Fruit fly (Drosophila melanogaster): ENCODE results near the gene CG13081.

CG13081 gene

DNA sequence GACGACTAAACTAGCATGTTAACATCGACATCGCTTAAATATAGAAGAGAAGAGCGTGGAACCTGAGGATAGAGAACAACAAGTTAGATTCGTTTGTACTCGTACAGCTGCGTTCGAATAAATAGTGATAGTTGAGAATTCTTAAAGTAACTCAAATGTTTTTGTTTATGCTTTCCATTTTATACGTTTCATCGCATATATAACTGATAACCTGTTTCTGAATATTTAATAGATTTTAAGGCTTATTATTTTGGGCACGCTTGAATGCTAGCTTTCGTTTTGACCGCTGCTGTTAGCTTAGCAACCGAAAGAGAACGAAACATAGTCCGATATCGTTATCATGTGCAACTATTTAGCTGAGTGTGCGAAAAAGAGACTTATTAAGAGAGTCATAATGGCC, 12.1 kb upstream of the CG13081 start (continued):
- TF ChIP-seq Met (GFP tag; optimal IDR thresholded peaks at IDR 0.05) (peak; percentile 66), fd59A (GFP tag; optimal IDR thresholded peaks at IDR 0.05) (peak; percentile 96), esn (GFP tag; optimal IDR thresholded peaks at IDR 0.05) (peak; percentile 74), Lpt (GFP tag; optimal IDR thresholded peaks at IDR 0.05) (peak; percentile 96), CG34406 (GFP tag; optimal IDR thresholded peaks at IDR 0.05) (peak; percentile 86), CG6808 (GFP tag; optimal IDR thresholded peaks at IDR 0.05) (peak; percentile 92), CG11294 (GFP tag; IDR thresholded peaks at IDR 0.05) (peak; percentile 99), CG3032 (tag; optimal IDR thresholded peaks at IDR 0.05) (peak; percentile 93), CG8119 (GFP tag; IDR thresholded peaks at IDR 0.05) (peak; percentile 99), CG7368 (GFP tag; optimal IDR thresholded peaks at IDR 0.05) (peak; percentile 90), achi (GFP tag; optimal IDR thresholded peaks at IDR 0.05) (peak; percentile 97)

DNA sequence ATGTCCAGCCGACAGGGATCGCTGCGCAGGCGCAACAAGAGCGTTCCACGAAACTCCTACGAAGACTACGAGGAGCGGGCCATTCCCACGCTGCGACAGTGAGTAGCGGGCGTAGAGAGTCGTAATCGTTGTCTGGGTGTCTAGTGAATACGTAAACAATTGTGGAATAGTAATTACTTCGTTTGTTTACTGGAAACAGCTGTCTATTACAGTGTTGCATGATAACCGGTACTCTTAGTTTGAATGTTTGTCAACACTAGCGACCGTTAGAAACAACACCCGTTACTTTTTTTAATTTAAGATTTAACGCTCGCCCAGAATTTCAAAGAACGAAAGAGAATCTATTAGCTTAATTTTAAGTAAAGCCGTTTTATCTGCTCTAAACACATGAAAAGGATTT, 10.3 kb upstream of the CG13081 start, which contains the start of gene CG10165:
Gene CG10165 (minus strand): TSS at position 214 of the 400 bp plus-strand sequence.
- TF ChIP-seq CG6792 (GFP tag; optimal IDR thresholded peaks at IDR 0.05) (no peak), Smox (GFP tag; optimal IDR thresholded peaks at IDR 0.05) (no peak), dsx (GFP tag; optimal IDR thresholded peaks at IDR 0.05; ENCODE audit: poor library complexity, severe bottlenecking) (peak; percentile 61), fkh (GFP tag; optimal IDR thresholded peaks at IDR 0.05) (peak; percentile 81)

DNA sequence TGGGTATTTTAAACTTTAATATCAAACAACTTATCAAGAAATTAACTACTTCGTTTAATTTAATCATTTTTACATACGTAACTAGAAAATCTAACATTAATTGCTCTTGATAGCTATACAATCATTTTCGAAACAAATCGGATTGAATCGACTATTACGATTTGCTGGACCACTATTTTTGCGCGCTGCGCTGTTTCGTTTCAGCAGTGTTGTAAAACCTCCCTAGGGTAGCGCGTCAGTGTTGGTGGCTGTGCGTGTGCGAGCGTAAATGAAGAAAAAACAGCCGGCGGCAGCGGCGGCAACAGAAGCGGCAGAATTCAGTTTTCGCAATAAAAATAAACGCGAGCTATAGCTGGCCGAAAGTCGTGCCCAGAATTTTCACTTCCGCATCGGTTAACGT, 7.2 kb upstream of the CG13081 start, which contains the start of gene CG33116:
Gene CG33116 (plus strand): TSS at position 233 of the 400 bp plus-strand sequence.
- peak; percentile 90 for TF ChIP-seq svp (GFP tag)
- TF ChIP-seq Met (GFP tag; optimal IDR thresholded peaks at IDR 0.05): peak; percentile 88
- peak; percentile 83 for TF ChIP-seq Hr39 (GFP tag; optimal IDR thresholded peaks at IDR 0.05)
- peak; percentile 87 for TF ChIP-seq pdm3 (GFP tag; optimal IDR thresholded peaks at IDR 0.05)
- TF ChIP-seq CG1621 (tag; optimal IDR thresholded peaks at IDR 0.05): peak; percentile 77
- TF ChIP-seq fd85E (GFP tag; optimal IDR thresholded peaks at IDR 0.05): peak; percentile 69
- TF ChIP-seq OdsH (GFP tag; optimal IDR thresholded peaks at IDR 0.05): peak; percentile 88
- TF ChIP-seq CG11902 (GFP tag; optimal IDR thresholded peaks at IDR 0.05): peak; percentile 57
- peak; percentile 85 for TF ChIP-seq CG6276 (GFP tag; optimal IDR thresholded peaks at IDR 0.05)
- peak; percentile 91 for TF ChIP-seq CG32006 (GFP tag; optimal IDR thresholded peaks at IDR 0.05)
- TF ChIP-seq esn (GFP tag; optimal IDR thresholded peaks at IDR 0.05): peak; percentile 89
- TF ChIP-seq Eip78C (GFP tag): peak; percentile 96
- peak; percentile 72 for TF ChIP-seq CG11762 (GFP tag; optimal IDR thresholded peaks at IDR 0.05; ENCODE audit: insufficient read depth)
- peak; percentile 85 for TF ChIP-seq CG6163 (GFP tag; IDR thresholded peaks at IDR 0.05)
- peak; percentile 64 for TF ChIP-seq Ets21C (GFP tag; optimal IDR thresholded peaks at IDR 0.05)
- peak; percentile 61 for TF ChIP-seq Sox15 (GFP tag; optimal IDR thresholded peaks at IDR 0.05)
- peak; percentile 83 for TF ChIP-seq Eip75B (GFP tag; optimal IDR thresholded peaks at IDR 0.05)
- peak; percentile 75 for TF ChIP-seq CG4318 (GFP tag; optimal IDR thresholded peaks at IDR 0.05)
- peak; percentile 64 to 84 for TF ChIP-seq salr (GFP tag; optimal IDR thresholded peaks at IDR 0.05)
- TF ChIP-seq CG6854 (GFP tag; optimal IDR thresholded peaks at IDR 0.05): peak; percentile 71
- peak; percentile 92 for TF ChIP-seq CG3919 (GFP tag; optimal IDR thresholded peaks at IDR 0.05)
- TF ChIP-seq vri (GFP tag; optimal IDR thresholded peaks at IDR 0.05): peak; percentile 88
- peak; percentile 70 for TF ChIP-seq spab (GFP tag; optimal IDR thresholded peaks at IDR 0.05)
- peak; percentile 86 for TF ChIP-seq cyc (GFP tag; optimal IDR thresholded peaks at IDR 0.05)
- TF ChIP-seq eg (GFP tag; IDR thresholded peaks at IDR 0.05): peak; percentile 88
- peak; percentile 87 for TF ChIP-seq lz (GFP tag; optimal IDR thresholded peaks at IDR 0.05)
- peak; percentile 33 for TF ChIP-seq Eip93F (GFP tag; optimal IDR thresholded peaks at IDR 0.05)
- peak; percentile 88 for TF ChIP-seq Sox102F (GFP tag; optimal IDR thresholded peaks at IDR 0.05)
- TF ChIP-seq CG9139 (GFP tag; optimal IDR thresholded peaks at IDR 0.05): peak; percentile 51
- TF ChIP-seq topi (GFP tag; optimal IDR thresholded peaks at IDR 0.05): peak; percentile 84
- peak; percentile 3 for TF ChIP-seq Hr38 (GFP tag; optimal IDR thresholded peaks at IDR 0.05)
- peak; percentile 74 for TF ChIP-seq CG10631 (GFP tag; optimal IDR thresholded peaks at IDR 0.05)
- peak; percentile 92 for TF ChIP-seq Hr4 (GFP tag; optimal IDR thresholded peaks at IDR 0.05)
- peak; percentile 74 for TF ChIP-seq Gug (GFP tag; IDR thresholded peaks at IDR 0.05)
- peak; percentile 39 for TF ChIP-seq Blimp-1 (GFP tag; optimal IDR thresholded peaks at IDR 0.05)
- TF ChIP-seq CG10669 (GFP tag; optimal IDR thresholded peaks at IDR 0.05): peak; percentile 82
- TF ChIP-seq CG34406 (GFP tag; optimal IDR thresholded peaks at IDR 0.05): peak; percentile 75
